Worm (Caenorhabditis elegans) whole organism, L4/young adult: ENCODE results near the gene srh-208.

Experiments
- W03F9.2 ChIP-seq: fragments of 150-350 bp; optimal IDR thresholded peaks from 2 replicates; lab custom pipeline; 2014; ENCODE audit warnings: missing biosample characterization, missing genetic modification characterization
- dao-5 ChIP-seq: sonication (generic microtip); optimal IDR thresholded peaks from 2 replicates; lab custom pipeline; 2016; ENCODE audit warnings: missing genotype, missing genetic modification characterization, moderate library complexity, missing compliant biosample characterization
- him-1 ChIP-seq: sonication (generic microtip); optimal IDR thresholded peaks from 2 replicates; lab custom pipeline; 2016; ENCODE audit warnings: missing genotype, missing genetic modification reagents, missing genetic modification characterization, missing compliant biosample characterization

ce11 chrV:19288073-19288805 is 28.9 kb upstream of the srh-208 start, which contains the start of the genes F55C9.3 and fbxb-57:
- TF ChIP-seq W03F9.2 (no peak), him-1 (tag; lab: Kevin White, UChicago) (no peak), dao-5 (no peak)
